Worm (Caenorhabditis elegans) whole organism, late embryonic: ENCODE data around the gene F11G11.5.
"Not testable (repeated sequence)": the region's sequence is repeated elsewhere in the genome, so short reads cannot be mapped to it uniquely, and the experiment has no call there.

Experiments
- K09A11.1 ChIP-seq: sonication (generic microtip); optimal IDR thresholded peaks from 2 replicates; lab custom pipeline; 2017; ENCODE audit warnings: antibody characterized with exemption, mild to moderate bottlenecking, missing genetic modification characterization, missing compliant biosample characterization; ENCODE audit not compliant: insufficient read depth
- T23F11.4 ChIP-seq: fragments of 200-800 bp; sonication (Bioruptor generic); optimal IDR thresholded peaks from 2 replicates; lab custom pipeline; 2018; ENCODE audit warnings: mild to moderate bottlenecking, missing genetic modification characterization, missing compliant biosample characterization
- Y22D7AL.16 ChIP-seq: sonication (generic microtip); optimal IDR thresholded peaks from 2 replicates; lab custom pipeline; 2016; ENCODE audit warnings: missing genetic modification characterization, missing compliant biosample characterization
- ahr-1 ChIP-seq: sonication (generic microtip); optimal IDR thresholded peaks from 2 replicates; lab custom pipeline; 2016; ENCODE audit warnings: missing genetic modification characterization, missing compliant biosample characterization
- ceh-14 ChIP-seq: sonication (generic microtip); optimal IDR thresholded peaks from 2 replicates; lab custom pipeline; 2016; ENCODE audit warnings: missing genotype, missing genetic modification characterization, missing compliant biosample characterization
- ceh-2 ChIP-seq: sonication (generic microtip); optimal IDR thresholded peaks from 2 replicates; lab custom pipeline; 2016; ENCODE audit warnings: missing genotype, missing genetic modification characterization, missing compliant biosample characterization
- ceh-31 ChIP-seq: sonication (generic microtip); optimal IDR thresholded peaks from 2 replicates; lab custom pipeline; 2016; ENCODE audit warnings: missing genetic modification characterization, missing compliant biosample characterization
- ceh-34 ChIP-seq: sonication (generic microtip); optimal IDR thresholded peaks from 2 replicates; lab custom pipeline; 2016; ENCODE audit warnings: mild to moderate bottlenecking, missing genetic modification characterization, missing compliant biosample characterization
- ceh-6 ChIP-seq: fragments of 200-800 bp; sonication (Bioruptor generic); optimal IDR thresholded peaks from 2 replicates; lab custom pipeline; 2018; ENCODE audit warnings: mild to moderate bottlenecking, missing genetic modification characterization, missing compliant biosample characterization
- ceh-9 ChIP-seq: sonication (generic microtip); optimal IDR thresholded peaks from 2 replicates; lab custom pipeline; 2016; ENCODE audit warnings: mild to moderate bottlenecking, missing genetic modification characterization, inconsistent platforms, missing compliant biosample characterization
- dmd-4 ChIP-seq: sonication (generic microtip); optimal IDR thresholded peaks from 2 replicates; lab custom pipeline; 2016; ENCODE audit warnings: borderline replicate concordance, missing genetic modification characterization, missing compliant biosample characterization
- eyg-1 ChIP-seq: sonication (generic microtip); optimal IDR thresholded peaks from 2 replicates; lab custom pipeline; 2016; ENCODE audit warnings: missing genotype, missing genetic modification characterization, missing compliant biosample characterization
- fkh-10 ChIP-seq: fragments of 150-350 bp; optimal IDR thresholded peaks from 2 replicates; lab custom pipeline; 2014; ENCODE audit warnings: missing biosample characterization, missing genetic modification reagents, missing genetic modification characterization
- fkh-6 ChIP-seq: sonication (generic microtip); optimal IDR thresholded peaks from 2 replicates; lab custom pipeline; 2016; ENCODE audit warnings: missing genetic modification characterization, missing compliant biosample characterization
- gmeb-2 ChIP-seq: sonication (generic microtip); optimal IDR thresholded peaks from 2 replicates; lab custom pipeline; 2016; ENCODE audit warnings: missing genetic modification characterization, inconsistent platforms, missing compliant biosample characterization
- hlh-15 ChIP-seq: sonication (generic microtip); optimal IDR thresholded peaks from 2 replicates; lab custom pipeline; 2016; ENCODE audit warnings: missing genetic modification characterization, missing compliant biosample characterization
- nfya-1 ChIP-seq: sonication (generic microtip); optimal IDR thresholded peaks from 2 replicates; lab custom pipeline; 2017; ENCODE audit warnings: missing genetic modification characterization, mild to moderate bottlenecking, missing compliant biosample characterization, antibody characterized with exemption, moderate library complexity
- nhr-11 ChIP-seq: fragments of 150-350 bp; optimal IDR thresholded peaks from 2 replicates; lab custom pipeline; 2014; ENCODE audit warnings: missing biosample characterization, missing genetic modification characterization
- npax-4 ChIP-seq: sonication (generic microtip); optimal IDR thresholded peaks from 2 replicates; lab custom pipeline; 2016; ENCODE audit warnings: missing genetic modification characterization, missing compliant biosample characterization
- pag-3 ChIP-seq: sonication (generic microtip); optimal IDR thresholded peaks from 2 replicates; lab custom pipeline; 2016; ENCODE audit warnings: missing compliant biosample characterization, missing genetic modification characterization, borderline replicate concordance
- pax-1 ChIP-seq: fragments of 150-350 bp; optimal IDR thresholded peaks from 2 replicates; lab custom pipeline; 2014; ENCODE audit warnings: missing biosample characterization, missing genetic modification characterization
- pha-2 ChIP-seq: sonication (generic microtip); optimal IDR thresholded peaks from 2 replicates; lab custom pipeline; 2017; ENCODE audit warnings: mild to moderate bottlenecking, missing genetic modification characterization, missing compliant biosample characterization
- pros-1 ChIP-seq: fragments of 150-350 bp; optimal IDR thresholded peaks from 2 replicates; lab custom pipeline; 2014; ENCODE audit warnings: missing biosample characterization, missing genetic modification reagents, missing genetic modification characterization
- ref-2 ChIP-seq: sonication (generic microtip); optimal IDR thresholded peaks from 2 replicates; lab custom pipeline; 2016; ENCODE audit warnings: missing genetic modification characterization, missing compliant biosample characterization
- rnt-1 ChIP-seq: sonication (generic microtip); optimal IDR thresholded peaks from 2 replicates; lab custom pipeline; 2016; ENCODE audit warnings: missing genetic modification characterization, missing compliant biosample characterization
- tbx-2 ChIP-seq: sonication (generic microtip); optimal IDR thresholded peaks from 2 replicates; lab custom pipeline; 2016; ENCODE audit warnings: missing genetic modification characterization, missing compliant biosample characterization
- tbx-7 ChIP-seq: sonication (generic microtip); optimal IDR thresholded peaks from 2 replicates; lab custom pipeline; 2016; ENCODE audit warnings: missing genotype, missing genetic modification characterization, missing compliant biosample characterization
- unc-3 ChIP-seq, 2 experiments: fragments of 200-800 bp in 1 of 2; sonication (Bioruptor generic) in 1 of 2; sonication (generic microtip) in 1 of 2; conservative IDR thresholded peaks in 1 of 2; optimal IDR thresholded peaks in 1 of 2; 2 replicates each; pipeline versions ENCODE4 v1.3.6 to Lab custom; 2016 to 2022; ENCODE audit warnings: missing compliant biosample characterization in 2 of 2, missing genetic modification characterization in 2 of 2, missing genetic modification reagents in 1 of 2
- unc-42 ChIP-seq: sonication (generic microtip); optimal IDR thresholded peaks from 2 replicates; lab custom pipeline; 2016; ENCODE audit warnings: missing genotype, missing genetic modification characterization, missing compliant biosample characterization
- unc-55 ChIP-seq: sonication (generic microtip); optimal IDR thresholded peaks from 2 replicates; lab custom pipeline; 2017; ENCODE audit warnings: missing biosample characterization, missing genetic modification reagents, missing genetic modification characterization

F11G11.5 gene

ce11 chrII:4825133-4825532 lies 32.6 kb upstream of the F11G11.5 start, which contains the start of the genes C33F10.8 and msp-40:
Gene C33F10.8, minus strand, starts transcription at chrII:4825233.
Gene msp-40, plus strand, starts transcription at chrII:4825414.
- TF ChIP-seq pha-2 (tag; lab: Kevin White, UChicago); dmd-4 (tag; lab: Kevin White, UChicago); hlh-15: not testable (repeated sequence)

- TF ChIP-seq unc-55 (GFP tag; lab: Kevin White, UChicago) = peak; percentile 68
- TF ChIP-seq ceh-31 (tag; lab: Kevin White, UChicago) = no peak
- TF ChIP-seq Y22D7AL.16 (tag; lab: Kevin White, UChicago) = no peak
- TF ChIP-seq ceh-2 (tag; lab: Kevin White, UChicago) = no peak
- TF ChIP-seq rnt-1 = no peak
- peak; percentile 0 for TF ChIP-seq ceh-34 (tag; lab: Kevin White, UChicago)
- TF ChIP-seq pros-1 (tag; lab: Kevin White, UChicago) = no peak
- no peak for TF ChIP-seq tbx-7
- TF ChIP-seq unc-42 (tag; lab: Kevin White, UChicago) = no peak
- TF ChIP-seq, all 69 proteins: peak for 2
Observed at ce11 chrII:4827734-4828609, 29.8 kb upstream of the F11G11.5 start, which contains the start of the genes fbxb-88 and tbck-1. Gene fbxb-88, minus strand, starts transcription at chrII:4827884. Gene tbck-1, plus strand, starts transcription at chrII:4828559.

- no peak for TF ChIP-seq T23F11.4 (GFP tag; lab: Kevin White, UChicago)
- TF ChIP-seq ceh-9 (tag; lab: Kevin White, UChicago) = no peak
- no peak for TF ChIP-seq ahr-1
- no peak for TF ChIP-seq unc-3 (GFP tag; conservative IDR thresholded peaks at IDR 0.05; lab: Robert Waterston, UW)
- no peak for TF ChIP-seq unc-3 (tag; optimal IDR thresholded peaks at IDR 0.05; lab: Kevin White, UChicago)
- TF ChIP-seq pha-2 (tag; lab: Kevin White, UChicago) = no peak
- TF ChIP-seq K09A11.1 (tag; lab: Kevin White, UChicago) = no peak
- TF ChIP-seq ref-2 = no peak
- no peak for TF ChIP-seq ceh-6
- no peak for TF ChIP-seq hlh-15
- no peak for TF ChIP-seq nfya-1 (tag; lab: Kevin White, UChicago)
- no peak for TF ChIP-seq tbx-2 (tag; lab: Kevin White, UChicago)
- TF ChIP-seq npax-4 = no peak
- no peak for TF ChIP-seq eyg-1 (tag; lab: Kevin White, UChicago)
- TF ChIP-seq ceh-14 = no peak
- no peak for TF ChIP-seq pag-3 (tag; lab: Kevin White, UChicago)
- no peak for TF ChIP-seq Y22D7AL.16 (tag; lab: Kevin White, UChicago)
- TF ChIP-seq pros-1 (tag; lab: Kevin White, UChicago) = no peak
- no peak for TF ChIP-seq fkh-10
- TF ChIP-seq nhr-11 (tag; lab: Kevin White, UChicago) = no peak
- TF ChIP-seq fkh-6 (tag; lab: Kevin White, UChicago) = no peak
Observed at ce11 chrII:4834761-4835160, 23.0 kb upstream of the F11G11.5 start, which contains the start of the genes C33F10.11 and C33F10.1. Gene C33F10.11, minus strand, starts transcription at chrII:4834861. Gene C33F10.1, plus strand, starts transcription at chrII:4835023.

ce11 chrII:4837659-4838058 lies 20.1 kb upstream of the F11G11.5 start, which contains the start of gene C33F10.12:
Gene C33F10.12, minus strand, starts transcription at chrII:4837759.
- TF ChIP-seq pax-1 (tag; lab: Kevin White, UChicago) = no peak

- TF ChIP-seq nfya-1 (tag; lab: Kevin White, UChicago); gmeb-2; ceh-14: not testable (repeated sequence)
Observed at ce11 chrII:4842143-4842658, 15.5 kb upstream of the F11G11.5 start, which contains the start of the genes T23B7.2 and nspd-4. Gene T23B7.2, minus strand, starts transcription at chrII:4842243. Gene nspd-4, plus strand, starts transcription at chrII:4842608.
